Fruit fly (Drosophila melanogaster): ENCODE results near the gene Sr-CIV.

Sr-CIV gene

DNA sequence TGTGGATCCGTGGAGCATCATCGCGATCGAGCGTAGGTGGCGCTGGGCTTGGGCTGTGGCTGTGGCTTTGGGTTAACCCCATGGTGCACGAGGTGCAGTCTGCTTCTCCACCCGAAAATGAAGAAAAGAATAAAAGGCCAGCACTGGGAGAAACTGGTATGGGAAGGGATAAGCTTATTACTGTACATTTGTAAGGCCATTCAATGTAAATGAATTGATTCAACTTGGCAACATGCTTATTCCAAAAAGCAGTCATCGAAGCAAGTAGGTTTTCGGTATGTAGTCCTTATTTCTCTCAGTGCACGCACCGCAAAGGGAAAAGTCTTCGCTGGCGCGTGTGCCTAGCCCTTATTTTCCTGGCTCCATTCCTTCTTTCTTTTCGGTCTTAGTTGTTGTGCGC lies 42.7 kb upstream of the Sr-CIV start (continued):
- TF ChIP-seq CG1603 (tag; optimal IDR thresholded peaks at IDR 0.05) (peak; percentile 66), CG6254 (GFP tag; optimal IDR thresholded peaks at IDR 0.05) (no peak), CG12299 (tag; optimal IDR thresholded peaks at IDR 0.05) (no peak), BtbVII (GFP tag; optimal IDR thresholded peaks at IDR 0.05) (no peak), bigmax (GFP tag; optimal IDR thresholded peaks at IDR 0.05) (no peak), schlank (tag; optimal IDR thresholded peaks at IDR 0.05) (no peak), crol (GFP tag; IDR thresholded peaks at IDR 0.05) (no peak), CG14667 (GFP tag; IDR thresholded peaks at IDR 0.05) (no peak), kni (GFP tag; optimal IDR thresholded peaks at IDR 0.05) (peak; percentile 19), p53 (GFP tag; optimal IDR thresholded peaks at IDR 0.05) (no peak), Nf-YA (GFP tag; IDR thresholded peaks at IDR 0.05) (no peak), ac (GFP tag; optimal IDR thresholded peaks at IDR 0.05) (no peak), bsh (GFP tag; optimal IDR thresholded peaks at IDR 0.05) (peak; percentile 48 to 72), CG4404 (GFP tag; IDR thresholded peaks at IDR 0.05) (peak; percentile 47; the same call in 1 of the 2 replicates), Hr3 (GFP tag; optimal IDR thresholded peaks at IDR 0.05) (peak; percentile 5), row (GFP tag; IDR thresholded peaks at IDR 0.05) (peak; percentile 56), lbe (GFP tag; optimal IDR thresholded peaks at IDR 0.05) (no peak), CG1832 (GFP tag; optimal IDR thresholded peaks at IDR 0.05) (no peak), HHEX (GFP tag; optimal IDR thresholded peaks at IDR 0.05) (no peak), Hey (tag; optimal IDR thresholded peaks at IDR 0.05) (no peak), CG11696 (GFP tag; IDR thresholded peaks at IDR 0.05) (0 out of 2 replicates have a peak, but pooled peaks have one; percentile 24), CG10209 (GFP tag; optimal IDR thresholded peaks at IDR 0.05) (no peak), CG11723 (GFP tag; optimal IDR thresholded peaks at IDR 0.05) (no peak), gcm (GFP tag; optimal IDR thresholded peaks at IDR 0.05) (peak; percentile 22), CG31365 (tag; optimal IDR thresholded peaks at IDR 0.05) (no peak), Scr (GFP tag; IDR thresholded peaks at IDR 0.05; ENCODE audit: partially characterized antibody) (no peak), gt (GFP tag; IDR thresholded peaks at IDR 0.05) (0 out of 2 replicates have a peak, but pooled peaks have one; percentile 34), CG14860 (GFP tag; IDR thresholded peaks at IDR 0.05; ENCODE audit: partially characterized antibody) (no peak), CG17385 (GFP tag; optimal IDR thresholded peaks at IDR 0.05) (peak; percentile 13), fd64A (GFP tag; optimal IDR thresholded peaks at IDR 0.05) (no peak), CG18011 (GFP tag; optimal IDR thresholded peaks at IDR 0.05) (no peak), Mrtf (GFP tag; IDR thresholded peaks at IDR 0.05) (0 out of 3 replicates have a peak, but pooled peaks have one; percentile 19), pho (GFP tag; optimal IDR thresholded peaks at IDR 0.05) (no peak), shn (GFP tag; optimal IDR thresholded peaks at IDR 0.05) (no peak), HmgZ (tag; optimal IDR thresholded peaks at IDR 0.05) (no peak), E2f1 (GFP tag; IDR thresholded peaks at IDR 0.05) (no peak), gcm2 (GFP tag; optimal IDR thresholded peaks at IDR 0.05) (no peak), CG2712 (tag; optimal IDR thresholded peaks at IDR 0.05) (peak; percentile 75), CG11247 (GFP tag; IDR thresholded peaks at IDR 0.05) (no peak), Neu2 (GFP tag; optimal IDR thresholded peaks at IDR 0.05; ENCODE audit: borderline replicate concordance) (no peak), pan (optimal IDR thresholded peaks at IDR 0.05) (no peak), pan (GFP tag; optimal IDR thresholded peaks at IDR 0.05 in 1 of 2, IDR thresholded peaks at IDR 0.05 in 1 of 2) (no peak), Dip2 (GFP tag; IDR thresholded peaks at IDR 0.05) (no peak), gsb (GFP tag; IDR thresholded peaks at IDR 0.05) (no peak), CG15073 (GFP tag; optimal IDR thresholded peaks at IDR 0.05) (no peak), CG6175 (GFP tag; IDR thresholded peaks at IDR 0.05) (no peak), slou (GFP tag; optimal IDR thresholded peaks at IDR 0.05) (no peak), pum (GFP tag; optimal IDR thresholded peaks at IDR 0.05) (peak; percentile 39), CG10543 (GFP tag; optimal IDR thresholded peaks at IDR 0.05) (no peak), tll (GFP tag; optimal IDR thresholded peaks at IDR 0.05) (no peak), z (GFP tag; IDR thresholded peaks at IDR 0.05) (no peak)

All from whole organism, embryonic.